Fruit fly (Drosophila melanogaster): ENCODE results near the gene barr.
A peak's percentile ranks its signal among the peaks of the same experiment; 100 is the strongest.

DNA sequence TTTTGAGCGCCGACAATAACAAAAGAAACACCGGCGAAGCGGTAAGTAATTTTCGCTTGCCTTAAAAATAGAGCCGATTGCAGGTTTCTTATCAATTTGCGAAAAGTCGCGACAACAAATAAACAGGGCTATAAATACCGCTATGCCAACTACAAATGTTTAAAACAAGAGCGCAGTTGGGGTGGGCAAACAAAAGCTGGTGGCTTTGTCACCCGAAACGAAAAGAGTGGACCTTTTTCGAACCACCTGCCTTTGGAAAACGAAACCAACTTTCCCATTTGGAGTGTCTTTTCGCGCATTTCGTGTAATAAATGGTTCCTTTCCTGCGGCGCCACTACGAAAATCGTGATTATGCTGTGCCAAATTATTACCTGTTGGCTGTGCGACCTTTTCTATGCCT is 37.0 kb upstream of the barr start:
- TF ChIP-seq CG7101 (tag; optimal IDR thresholded peaks at IDR 0.05) (peak; percentile 71), Hr96 (GFP tag; optimal IDR thresholded peaks at IDR 0.05) (peak; percentile 1), CG11617 (GFP tag; optimal IDR thresholded peaks at IDR 0.05) (peak; percentile 37), Mnt (GFP tag; optimal IDR thresholded peaks at IDR 0.05) (no peak), kay (GFP tag; ENCODE audit: borderline replicate concordance) (no peak), Crg-1 (GFP tag; optimal IDR thresholded peaks at IDR 0.05) (no peak), pad (GFP tag; optimal IDR thresholded peaks at IDR 0.05) (no peak), CG7045 (GFP tag; optimal IDR thresholded peaks at IDR 0.05) (no peak)

All from whole organism, adult.